Worm (Caenorhabditis elegans): ENCODE data around the gene oxy-4.

DNA sequence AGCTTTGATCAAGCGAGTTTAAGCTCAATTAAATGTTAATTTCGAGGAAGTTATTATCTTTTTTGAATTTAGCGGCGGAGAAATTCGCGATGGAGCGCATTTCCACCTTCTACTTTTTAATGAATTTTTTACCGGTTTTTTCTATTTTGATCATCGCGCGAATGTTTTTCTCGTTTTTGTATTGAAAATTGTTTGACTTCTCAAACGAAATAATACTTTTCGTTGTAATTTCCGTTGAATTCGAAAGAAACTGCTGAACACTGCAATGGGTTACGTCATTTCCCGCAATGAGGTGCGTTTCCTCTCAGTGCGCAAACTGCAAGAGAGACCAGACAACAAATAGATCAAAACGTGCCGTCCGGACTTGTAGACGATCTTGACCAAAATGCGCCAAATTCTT is 22.6 kb upstream of the oxy-4 start:
- TF ChIP-seq hmg-4 (GFP tag; optimal IDR thresholded peaks at IDR 0.05) (no peak), tbx-11 (GFP tag; IDR thresholded peaks at IDR 0.05) (no peak), ama-1 (optimal IDR thresholded peaks at IDR 0.05) (no peak), ceh-36 (tag; optimal IDR thresholded peaks at IDR 0.05) (no peak), aly-1 (tag; optimal IDR thresholded peaks at IDR 0.05) (no peak), pes-1 (GFP tag; IDR thresholded peaks at IDR 0.05) (no peak), hmbx-1 (tag; optimal IDR thresholded peaks at IDR 0.05) (no peak), tra-4 (tag; optimal IDR thresholded peaks at IDR 0.05) (no peak), hnd-1 (tag; optimal IDR thresholded peaks at IDR 0.05) (no peak), F13C5.2 (tag; optimal IDR thresholded peaks at IDR 0.05) (no peak), flt-1 (GFP tag; IDR thresholded peaks at IDR 0.05) (no peak), ets-7 (tag; optimal IDR thresholded peaks at IDR 0.05) (no peak), ceh-13 (GFP tag; optimal IDR thresholded peaks at IDR 0.05) (no peak), B0310.2 (tag; optimal IDR thresholded peaks at IDR 0.05) (no peak)
